Fruit fly (Drosophila melanogaster) whole organism, embryonic: Measurements from ENCODE around the gene CG5823.

Experiments
- CG11695 ChIP-seq: fragments of 200-800 bp; sonication (Bioruptor generic); IDR thresholded peaks from 3 replicates; pipeline ENCODE4 v1.3.6; 2022; ENCODE audit warnings: missing biosample characterization, missing genetic modification characterization
- CG14710 ChIP-seq: fragments of 200-800 bp; sonication (Bioruptor generic); optimal IDR thresholded peaks from 3 replicates; lab custom pipeline; 2019; ENCODE audit warnings: missing biosample characterization, mild to moderate bottlenecking, missing genetic modification characterization, moderate library complexity
- CG17328 ChIP-seq: fragments of 200-800 bp; sonication (Bioruptor generic); IDR thresholded peaks from 2 replicates; pipeline ENCODE4 v1.3.6; 2022; ENCODE audit warnings: missing biosample characterization, missing genetic modification characterization
- CG17802 ChIP-seq: fragments of 200-800 bp; sonication (Bioruptor generic); optimal IDR thresholded peaks from 2 replicates; lab custom pipeline; 2018; ENCODE audit warnings: missing biosample characterization, mild to moderate bottlenecking, missing genetic modification characterization, moderate library complexity
- CG18262 ChIP-seq: fragments of 200-800 bp; optimal IDR thresholded peaks from 3 replicates; lab custom pipeline; 2019; ENCODE audit warnings: missing biosample characterization, mild to moderate bottlenecking, missing genetic modification characterization, moderate library complexity
- CG18599 ChIP-seq: fragments of 200-800 bp; sonication (Bioruptor generic); optimal IDR thresholded peaks from 3 replicates; lab custom pipeline; 2017; ENCODE audit warnings: missing biosample characterization, missing genetic modification characterization, mild to moderate bottlenecking, moderate library complexity, missing genetic modification reagents
- CG2678 ChIP-seq: fragments of 200-800 bp; sonication (Bioruptor generic); optimal IDR thresholded peaks from 3 replicates; lab custom pipeline; 2019; ENCODE audit warnings: missing biosample characterization, mild to moderate bottlenecking, missing genetic modification characterization, moderate library complexity
- CG30431 ChIP-seq: fragments of 200-800 bp; sonication (Bioruptor generic); optimal IDR thresholded peaks from 2 replicates; lab custom pipeline; 2017; ENCODE audit warnings: missing biosample characterization, missing genetic modification characterization
- CG3065 ChIP-seq: fragments of 200-800 bp; sonication (Bioruptor generic); optimal IDR thresholded peaks from 2 replicates; lab custom pipeline; 2016; ENCODE audit warnings: missing biosample characterization, missing genetic modification characterization
- CG31365 ChIP-seq: fragments of 200-800 bp; sonication (Bioruptor generic); optimal IDR thresholded peaks from 2 replicates; lab custom pipeline; 2018; ENCODE audit warnings: missing biosample characterization, mild to moderate bottlenecking, missing genetic modification characterization
- CG31388 ChIP-seq: fragments of 200-800 bp; sonication (Bioruptor generic); optimal IDR thresholded peaks from 2 replicates; lab custom pipeline; 2016; ENCODE audit warnings: missing biosample characterization, missing genetic modification characterization
- CG34376 ChIP-seq: fragments of 200-800 bp; sonication (Bioruptor generic); optimal IDR thresholded peaks from 2 replicates; lab custom pipeline; 2018; ENCODE audit warnings: missing biosample characterization, mild to moderate bottlenecking, missing genetic modification characterization
- CG43689 ChIP-seq: fragments of 200-800 bp; sonication (Bioruptor generic); IDR thresholded peaks from 2 replicates; pipeline ENCODE4 v1.3.6; 2022; ENCODE audit warnings: missing biosample characterization, missing genetic modification characterization
- CG7786 ChIP-seq: fragments of 200-800 bp; sonication (Bioruptor generic); optimal IDR thresholded peaks from 2 replicates; lab custom pipeline; 2016; ENCODE audit warnings: missing biosample characterization, missing genetic modification characterization
- CG9437 ChIP-seq: fragments of 200-800 bp; sonication (Bioruptor generic); optimal IDR thresholded peaks from 2 replicates; lab custom pipeline; 2018; ENCODE audit warnings: missing biosample characterization, mild to moderate bottlenecking, missing genetic modification characterization
- Camta ChIP-seq: fragments of 200-800 bp; sonication (Bioruptor generic); optimal IDR thresholded peaks from 2 replicates; lab custom pipeline; 2016; ENCODE audit warnings: missing biosample characterization, missing genetic modification characterization
- CoRest ChIP-seq: fragments of 200-800 bp; sonication (Bioruptor generic); optimal IDR thresholded peaks from 3 replicates; lab custom pipeline; 2018; ENCODE audit warnings: missing biosample characterization, mild to moderate bottlenecking, missing genetic modification characterization, moderate library complexity
- Dad ChIP-seq: fragments of 200-800 bp; sonication (Bioruptor generic); optimal IDR thresholded peaks from 3 replicates; lab custom pipeline; 2016; ENCODE audit warnings: missing biosample characterization, missing genetic modification characterization
- Dref ChIP-seq: fragments of 200-800 bp; sonication (Bioruptor generic); IDR thresholded peaks from 2 replicates; pipeline ENCODE4 v1.3.6; 2022; ENCODE audit warnings: missing biosample characterization, missing genetic modification characterization
- Drgx ChIP-seq: fragments of 200-800 bp; sonication (Bioruptor generic); IDR thresholded peaks from 2 replicates; pipeline ENCODE4 v1.3.6; 2022; ENCODE audit warnings: missing biosample characterization, missing genetic modification characterization
- Fer1 ChIP-seq: fragments of 200-800 bp; sonication (Bioruptor generic); optimal IDR thresholded peaks from 2 replicates; lab custom pipeline; 2017; ENCODE audit warnings: missing biosample characterization, mild to moderate bottlenecking, missing genetic modification characterization
- H2.0 ChIP-seq: fragments of 200-800 bp; sonication (Bioruptor generic); IDR thresholded peaks from 2 replicates; pipeline ENCODE4 v1.3.6; 2022; ENCODE audit warnings: missing biosample characterization, missing genetic modification characterization
- HHEX ChIP-seq: fragments of 200-800 bp; sonication (Bioruptor generic); optimal IDR thresholded peaks from 3 replicates; lab custom pipeline; 2017; ENCODE audit warnings: missing biosample characterization, mild to moderate bottlenecking, missing genetic modification characterization, missing genetic modification reagents
- Hr3 ChIP-seq: fragments of 200-800 bp; sonication (Bioruptor generic); optimal IDR thresholded peaks from 3 replicates; lab custom pipeline; 2016; ENCODE audit warnings: missing biosample characterization, missing genetic modification characterization
- Hr39 ChIP-seq: fragments of >200 bp; optimal IDR thresholded peaks from 2 replicates; lab custom pipeline; 2017
- NC2α ChIP-seq: fragments of 200-800 bp; sonication (Bioruptor generic); optimal IDR thresholded peaks from 2 replicates; lab custom pipeline; 2016; ENCODE audit warnings: missing biosample characterization, missing genetic modification characterization
- Oaz ChIP-seq: fragments of 200-800 bp; sonication (Bioruptor generic); IDR thresholded peaks from 2 replicates; pipeline ENCODE4 v1.3.6; 2022; ENCODE audit warnings: missing biosample characterization, missing genetic modification characterization
- Optix ChIP-seq: fragments of 200-800 bp; sonication (Bioruptor generic); IDR thresholded peaks from 3 replicates; pipeline ENCODE4 v1.3.6; 2022; ENCODE audit warnings: missing biosample characterization, missing genetic modification characterization
- Poxn ChIP-seq: fragments of 200-800 bp; sonication (Bioruptor generic); IDR thresholded peaks from 2 replicates; pipeline ENCODE4 v1.3.6; 2022; ENCODE audit warnings: missing biosample characterization, missing genetic modification characterization
- Ravus ChIP-seq: fragments of 200-800 bp; sonication (Bioruptor generic); IDR thresholded peaks from 2 replicates; pipeline ENCODE4 v1.3.6; 2022; ENCODE audit warnings: missing biosample characterization, missing genetic modification characterization
- Trl ChIP-seq, 3 experiments: fragments of >200 bp in 2 of 3; fragments of 200-800 bp in 1 of 3; sonication (Bioruptor generic) in 1 of 3; optimal IDR thresholded peaks; 2 replicates in 1 of 3; 3 replicates in 2 of 3; lab custom pipeline; 2016 to 2017; ENCODE audit warnings: missing biosample characterization in 1 of 3, missing genetic modification characterization in 1 of 3
- Usf ChIP-seq: fragments of 200-800 bp; sonication (Bioruptor generic); optimal IDR thresholded peaks from 2 replicates; lab custom pipeline; 2017; ENCODE audit warnings: missing genotype, missing biosample characterization, missing genetic modification characterization
- az2 ChIP-seq: fragments of 200-800 bp; sonication (Bioruptor generic); optimal IDR thresholded peaks from 3 replicates; lab custom pipeline; 2016; ENCODE audit warnings: missing biosample characterization, missing genetic modification characterization
- chinmo ChIP-seq: fragments of 200-800 bp; sonication (Bioruptor generic); IDR thresholded peaks from 4 replicates; pipeline ENCODE4 v1.3.6; 2022; ENCODE audit warnings: missing biosample characterization, missing genetic modification characterization; ENCODE audit not compliant: partially characterized antibody
- chn ChIP-seq: fragments of 200-800 bp; sonication (Bioruptor generic); optimal IDR thresholded peaks from 2 replicates; lab custom pipeline; 2016; ENCODE audit warnings: missing biosample characterization, missing genetic modification characterization
- dan ChIP-seq: fragments of 200-800 bp; sonication (Bioruptor generic); IDR thresholded peaks from 2 replicates; pipeline ENCODE4 v1.3.6; 2022; ENCODE audit warnings: missing biosample characterization, missing genetic modification characterization
- dpn ChIP-seq, 2 experiments: fragments of 200-800 bp; sonication (Bioruptor generic); optimal IDR thresholded peaks; 3 replicates each; lab custom pipeline; 2016; ENCODE audit warnings: missing biosample characterization in 2 of 2, missing genetic modification characterization in 2 of 2
- her ChIP-seq: fragments of 200-800 bp; sonication (Bioruptor generic); optimal IDR thresholded peaks from 2 replicates; lab custom pipeline; 2016; ENCODE audit warnings: missing biosample characterization, missing genetic modification characterization
- hkb ChIP-seq, 2 experiments: fragments of 200-800 bp in 1 of 2; fragments of >200 bp in 1 of 2; sonication (Bioruptor generic) in 1 of 2; IDR thresholded peaks in 1 of 2; optimal IDR thresholded peaks in 1 of 2; 2 replicates each; pipeline versions ENCODE4 v1.3.6 to Lab custom; 2017 to 2022; ENCODE audit warnings: missing biosample characterization in 1 of 2, missing genetic modification characterization in 1 of 2
- jigr1 ChIP-seq: fragments of 200-800 bp; sonication (Bioruptor generic); IDR thresholded peaks from 3 replicates; pipeline ENCODE4 v1.3.6; 2022; ENCODE audit warnings: missing biosample characterization, missing genetic modification characterization
- lola ChIP-seq, 3 experiments: fragments of >200 bp in 2 of 3; fragments of 200-800 bp in 1 of 3; sonication (Bioruptor generic) in 1 of 3; optimal IDR thresholded peaks; 2 replicates each; lab custom pipeline; 2017 to 2019; ENCODE audit warnings: missing biosample characterization in 3 of 3, missing genetic modification characterization in 3 of 3, mild to moderate bottlenecking in 1 of 3, moderate library complexity in 1 of 3
- nau ChIP-seq: fragments of 200-800 bp; sonication (Bioruptor generic); optimal IDR thresholded peaks from 3 replicates; lab custom pipeline; 2017; ENCODE audit warnings: missing biosample characterization, mild to moderate bottlenecking, missing genetic modification characterization, missing genetic modification reagents
- peb ChIP-seq: fragments of 200-800 bp; sonication (Bioruptor generic); IDR thresholded peaks from 2 replicates; pipeline ENCODE4 v1.3.6; 2022; ENCODE audit warnings: missing biosample characterization, missing genetic modification characterization
- slou ChIP-seq: fragments of 200-800 bp; sonication (Bioruptor generic); optimal IDR thresholded peaks from 3 replicates; lab custom pipeline; 2016; ENCODE audit warnings: missing biosample characterization, missing genetic modification characterization
- sqz ChIP-seq: fragments of 200-800 bp; sonication (Bioruptor generic); optimal IDR thresholded peaks from 3 replicates; lab custom pipeline; 2018; ENCODE audit warnings: missing biosample characterization, mild to moderate bottlenecking, missing genetic modification characterization
- sug ChIP-seq: fragments of 200-800 bp; optimal IDR thresholded peaks from 2 replicates; lab custom pipeline; 2019; ENCODE audit warnings: missing biosample characterization, mild to moderate bottlenecking, missing genetic modification characterization, moderate library complexity
- tio ChIP-seq: fragments of 200-800 bp; sonication (Bioruptor generic); optimal IDR thresholded peaks from 2 replicates; lab custom pipeline; 2017; ENCODE audit warnings: missing biosample characterization, missing genetic modification characterization, inconsistent platforms
- usp ChIP-seq: fragments of >200 bp; optimal IDR thresholded peaks from 2 replicates; lab custom pipeline; 2017; ENCODE audit warnings: missing biosample characterization, missing genetic modification characterization
- vnd ChIP-seq: fragments of 200-800 bp; sonication (Bioruptor generic); IDR thresholded peaks from 3 replicates; pipeline ENCODE4 v1.3.6; 2022; ENCODE audit warnings: missing biosample characterization, missing genetic modification characterization; ENCODE audit not compliant: partially characterized antibody

CG5823 gene

DNA sequence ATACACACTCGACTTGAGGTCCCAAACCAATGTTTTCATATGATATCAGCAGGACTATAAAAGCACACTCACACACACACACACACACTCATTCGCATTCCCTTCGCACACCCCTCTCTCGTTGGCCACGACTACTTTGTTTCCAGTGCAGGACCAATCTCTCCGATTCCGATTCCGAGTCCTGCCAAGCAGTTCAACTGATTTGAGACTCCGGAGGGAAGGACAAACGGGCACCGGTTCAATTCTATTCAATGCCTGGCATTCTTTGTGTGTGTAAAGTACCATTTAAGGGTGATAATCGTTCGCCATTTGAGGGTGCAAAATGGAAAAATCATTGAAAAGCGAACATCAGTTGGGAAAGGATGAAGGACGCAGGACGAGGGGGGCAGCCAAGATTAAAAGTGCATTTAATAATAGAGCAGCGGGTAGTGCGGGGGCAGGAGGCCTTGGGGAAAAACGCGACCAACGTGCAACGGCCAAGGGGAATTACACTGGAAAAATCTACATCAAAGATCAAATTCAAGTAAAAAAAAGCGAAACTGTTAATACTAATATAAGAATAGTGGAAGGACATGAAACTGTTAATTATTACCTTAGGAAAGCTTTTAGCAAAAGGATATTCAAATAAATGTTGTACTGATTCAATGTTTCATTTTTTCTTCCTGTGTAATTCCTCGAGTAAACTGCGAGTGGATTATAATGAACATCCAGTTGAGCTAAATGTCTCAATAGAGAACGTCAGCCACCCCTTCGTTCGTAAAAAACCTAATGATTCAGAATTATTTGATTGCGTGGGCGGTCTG is 49.5 kb upstream of the CG5823 start (continued):
- TF ChIP-seq nau (no peak), hkb (optimal IDR thresholded peaks at IDR 0.05; lab: Kevin White, UChicago) (no peak), hkb (GFP tag; IDR thresholded peaks at IDR 0.05; lab: Robert Waterston, UW) (peak; percentile 51), CG14710 (tag; lab: Kevin White, UChicago) (peak; percentile 76), CG2678 (tag; lab: Kevin White, UChicago) (peak; percentile 71), Usf (no peak), CG18599 (GFP tag; lab: Kevin White, UChicago) (peak; percentile 37), sqz (GFP tag; lab: Kevin White, UChicago) (peak; percentile 55), CG11695 (GFP tag; lab: Robert Waterston, UW) (peak; percentile 40; the same call in 1 of the 3 replicates), dan (GFP tag; lab: Robert Waterston, UW) (no peak), usp (GFP tag; lab: Kevin White, UChicago) (no peak), jigr1 (no peak), CG17328 (GFP tag; lab: Robert Waterston, UW) (peak; percentile 76), CG31365 (tag; lab: Kevin White, UChicago) (no peak), peb (GFP tag; lab: Robert Waterston, UW) (no peak), az2 (peak; percentile 55), H2.0 (GFP tag; lab: Robert Waterston, UW) (no peak), Trl (optimal IDR thresholded peaks at IDR 0.05; lab: Kevin White, UChicago) (no peak), Trl (GFP tag; optimal IDR thresholded peaks at IDR 0.05; lab: Kevin White, UChicago) (peak; percentile 4), Dad (no peak), CG17802 (no peak), chn (peak; percentile 0), CG7786 (GFP tag; lab: Kevin White, UChicago) (no peak), tio (GFP tag; lab: Kevin White, UChicago) (no peak), Ravus (no peak), CG9437 (GFP tag; lab: Kevin White, UChicago) (peak; percentile 2), vnd (GFP tag; lab: Robert Waterston, UW) (no peak), CoRest (peak; percentile 51), Dref (GFP tag; lab: Robert Waterston, UW) (no peak), Hr3 (GFP tag; lab: Kevin White, UChicago) (peak; percentile 44), her (GFP tag; lab: Kevin White, UChicago) (no peak), Hr39 (no peak), lola (GFP tag; optimal IDR thresholded peaks at IDR 0.05; lab: Kevin White, UChicago) (peak in 1 of 3 experiments; percentile 79), dpn (GFP tag; optimal IDR thresholded peaks at IDR 0.05; lab: Kevin White, UChicago) (peak in 1 of 2 experiments; percentile 20), CG43689 (no peak), sug (tag; lab: Kevin White, UChicago) (no peak), Camta (GFP tag; lab: Kevin White, UChicago) (no peak), CG3065 (GFP tag; lab: Kevin White, UChicago) (peak; percentile 10), HHEX (GFP tag; lab: Kevin White, UChicago) (no peak), NC2α (GFP tag; lab: Kevin White, UChicago) (peak; percentile 4), Poxn (GFP tag; lab: Robert Waterston, UW) (no peak), CG34376 (GFP tag; lab: Kevin White, UChicago) (no peak), Fer1 (GFP tag; lab: Kevin White, UChicago) (no peak), Optix (GFP tag; lab: Robert Waterston, UW) (no peak), CG31388 (GFP tag; lab: Kevin White, UChicago) (no peak), CG18262 (peak; percentile 72), chinmo (GFP tag; lab: Robert Waterston, UW) (no peak), Oaz (GFP tag; lab: Robert Waterston, UW) (no peak), CG30431 (GFP tag; lab: Kevin White, UChicago) (no peak), slou (no peak), Drgx (no peak)
